Worm (Caenorhabditis elegans) whole organism, L1 larva: ENCODE data around the gene algn-6.

Source experiments
- C04F5.9 ChIP-seq: sonication (generic microtip); optimal IDR thresholded peaks from 2 replicates; lab custom pipeline; 2016; ENCODE audit warnings: missing genetic modification characterization, missing compliant biosample characterization
- C16A3.4 ChIP-seq: fragments of 150-350 bp; optimal IDR thresholded peaks from 2 replicates; lab custom pipeline; 2014; ENCODE audit warnings: missing biosample characterization, missing genetic modification characterization
- Y116A8C.19 ChIP-seq: sonication (generic microtip); optimal IDR thresholded peaks from 2 replicates; lab custom pipeline; 2016; ENCODE audit warnings: missing compliant biosample characterization, missing genetic modification characterization, borderline replicate concordance
- alr-1 ChIP-seq: fragments of 200-800 bp; sonication (Bioruptor generic); optimal IDR thresholded peaks from 2 replicates; lab custom pipeline; 2018; ENCODE audit warnings: borderline replicate concordance, mild to moderate bottlenecking, missing genetic modification characterization, missing compliant biosample characterization
- aly-2 ChIP-seq: fragments of 150-350 bp; optimal IDR thresholded peaks from 2 replicates; lab custom pipeline; 2014; ENCODE audit warnings: missing biosample characterization, missing genetic modification characterization
- ama-1 ChIP-seq: fragments of 150-350 bp; optimal IDR thresholded peaks from 2 replicates; lab custom pipeline; 2014
- ceh-88 ChIP-seq: fragments of 200-800 bp; sonication (Bioruptor generic); IDR thresholded peaks from 2 replicates; pipeline ENCODE4 v1.3.6; 2022; ENCODE audit warnings: missing genetic modification characterization, missing compliant biosample characterization
- ces-1 ChIP-seq: fragments of 150-350 bp; optimal IDR thresholded peaks from 2 replicates; lab custom pipeline; 2014; ENCODE audit warnings: missing biosample characterization, missing genetic modification reagents, missing genetic modification characterization
- dpl-1 ChIP-seq, 3 experiments: fragments of 150-350 bp in 2 of 3; sonication (generic microtip) in 1 of 3; optimal IDR thresholded peaks; 2 replicates each; lab custom pipeline; 2014 to 2017; ENCODE audit warnings: missing biosample characterization in 3 of 3, missing genetic modification characterization in 3 of 3, missing genetic modification reagents in 3 of 3
- efl-3 ChIP-seq: fragments of 200-800 bp; sonication (Bioruptor generic); optimal IDR thresholded peaks from 2 replicates; lab custom pipeline; 2018; ENCODE audit warnings: mild to moderate bottlenecking, missing genetic modification characterization, missing compliant biosample characterization
- egl-13 ChIP-seq: sonication (generic microtip); optimal IDR thresholded peaks from 2 replicates; lab custom pipeline; 2016; ENCODE audit warnings: missing genotype, missing genetic modification reagents, missing genetic modification characterization, missing compliant biosample characterization
- egl-27 ChIP-seq, 2 experiments: fragments of 150-350 bp in 1 of 2; sonication (generic microtip); optimal IDR thresholded peaks; 3 replicates each; lab custom pipeline; 2017 to 2018; ENCODE audit warnings: missing biosample characterization in 2 of 2, missing genetic modification characterization in 2 of 2, missing genetic modification reagents in 2 of 2
- elt-2 ChIP-seq: sonication (generic microtip); optimal IDR thresholded peaks from 2 replicates; lab custom pipeline; 2016; ENCODE audit warnings: missing genetic modification characterization, mild to moderate bottlenecking, inconsistent platforms, missing compliant biosample characterization, missing genetic modification reagents
- elt-3 ChIP-seq, 6 experiments: fragments of 150-350 bp in 1 of 6; sonication (generic microtip); optimal IDR thresholded peaks; 2 replicates each; lab custom pipeline; 2017 to 2018; ENCODE audit warnings: missing biosample characterization in 6 of 6, missing genetic modification characterization in 6 of 6, inconsistent platforms in 1 of 6
- ets-5 ChIP-seq: fragments of 200-800 bp; sonication (Bioruptor generic); IDR thresholded peaks from 2 replicates; pipeline ENCODE4 v1.3.6; 2022; ENCODE audit warnings: missing genetic modification characterization, missing compliant biosample characterization
- fkh-10 ChIP-seq: sonication (generic microtip); optimal IDR thresholded peaks from 2 replicates; lab custom pipeline; 2017; ENCODE audit warnings: missing biosample characterization, missing genetic modification reagents, missing genetic modification characterization
- fkh-4 ChIP-seq: sonication (generic microtip); optimal IDR thresholded peaks from 2 replicates; lab custom pipeline; 2016; ENCODE audit warnings: missing compliant biosample characterization, missing genetic modification characterization, borderline replicate concordance
- fkh-8 ChIP-seq: sonication (generic microtip); optimal IDR thresholded peaks from 2 replicates; lab custom pipeline; 2016; ENCODE audit warnings: mild to moderate bottlenecking, missing genetic modification characterization, missing compliant biosample characterization
- grh-1 ChIP-seq: fragments of 200-800 bp; sonication (Bioruptor generic); IDR thresholded peaks from 2 replicates; pipeline ENCODE4 v1.3.6; 2022; ENCODE audit warnings: missing genetic modification reagents, missing genetic modification characterization, missing compliant biosample characterization
- hlh-17 ChIP-seq: fragments of 200-800 bp; sonication (Bioruptor generic); optimal IDR thresholded peaks from 2 replicates; lab custom pipeline; 2018; ENCODE audit warnings: missing genetic modification characterization, mild to moderate bottlenecking, missing compliant biosample characterization, moderate library complexity, borderline replicate concordance
- hlh-4 ChIP-seq: sonication (generic microtip); optimal IDR thresholded peaks from 2 replicates; lab custom pipeline; 2016; ENCODE audit warnings: mild to moderate bottlenecking, missing genetic modification characterization, missing compliant biosample characterization
- irx-1 ChIP-seq: sonication (generic microtip); optimal IDR thresholded peaks from 2 replicates; lab custom pipeline; 2016; ENCODE audit warnings: missing genetic modification characterization, missing compliant biosample characterization
- isw-1 ChIP-seq: fragments of 200-800 bp; sonication (Bioruptor generic); IDR thresholded peaks from 2 replicates; pipeline ENCODE4 v1.3.6; 2022; ENCODE audit warnings: missing genetic modification characterization, missing compliant biosample characterization
- jun-1 ChIP-seq: fragments of 150-350 bp; optimal IDR thresholded peaks from 2 replicates; lab custom pipeline; 2014; ENCODE audit warnings: missing biosample characterization, missing genetic modification reagents, missing genetic modification characterization
- lin-13 ChIP-seq: fragments of 150-350 bp; optimal IDR thresholded peaks from 2 replicates; lab custom pipeline; 2014; ENCODE audit warnings: missing biosample characterization, missing genetic modification reagents, missing genetic modification characterization
- lin-15B ChIP-seq: fragments of 150-350 bp; sonication (generic microtip); optimal IDR thresholded peaks from 3 replicates; lab custom pipeline; 2014; ENCODE audit warnings: missing biosample characterization, missing genetic modification characterization
- lin-35 ChIP-seq, 2 experiments: fragments of 150-350 bp; optimal IDR thresholded peaks; 2 replicates each; lab custom pipeline; 2014; ENCODE audit warnings: missing biosample characterization in 2 of 2, missing genetic modification characterization in 2 of 2, missing genetic modification reagents in 2 of 2
- mab-9 ChIP-seq: fragments of 200-800 bp; sonication (Bioruptor generic); IDR thresholded peaks from 2 replicates; pipeline ENCODE4 v1.3.6; 2022; ENCODE audit warnings: missing genetic modification reagents, missing genetic modification characterization, missing compliant biosample characterization
- mdl-1 ChIP-seq, 2 experiments: fragments of 150-350 bp; optimal IDR thresholded peaks; 2 replicates each; lab custom pipeline; 2014 to 2017; ENCODE audit warnings: missing biosample characterization in 2 of 2, missing genetic modification characterization in 2 of 2, inconsistent platforms in 1 of 2
- nhr-19 ChIP-seq: fragments of 200-800 bp; sonication (Bioruptor generic); conservative IDR thresholded peaks from 2 replicates; pipeline ENCODE4 v1.3.6; 2022; ENCODE audit warnings: missing genetic modification characterization, missing compliant biosample characterization
- nhr-20 ChIP-seq: sonication (generic microtip); optimal IDR thresholded peaks from 2 replicates; lab custom pipeline; 2016; ENCODE audit warnings: mild to moderate bottlenecking, missing genetic modification characterization, missing compliant biosample characterization
- nhr-237 ChIP-seq: fragments of 150-350 bp; optimal IDR thresholded peaks from 2 replicates; lab custom pipeline; 2014; ENCODE audit warnings: missing biosample characterization, missing genetic modification characterization
- nhr-28 ChIP-seq: fragments of 150-350 bp; optimal IDR thresholded peaks from 2 replicates; lab custom pipeline; 2014; ENCODE audit warnings: missing biosample characterization, missing genetic modification characterization
- nhr-47 ChIP-seq: sonication (generic microtip); optimal IDR thresholded peaks from 2 replicates; lab custom pipeline; 2016; ENCODE audit warnings: mild to moderate bottlenecking, missing genetic modification characterization, moderate library complexity, missing compliant biosample characterization
- nhr-76 ChIP-seq: sonication (generic microtip); optimal IDR thresholded peaks from 2 replicates; lab custom pipeline; 2017; ENCODE audit warnings: missing biosample characterization, missing genetic modification characterization
- nhr-77 ChIP-seq: fragments of 150-350 bp; optimal IDR thresholded peaks from 2 replicates; lab custom pipeline; 2014; ENCODE audit warnings: missing biosample characterization, missing genetic modification characterization
- nhr-85 ChIP-seq: sonication (generic microtip); peaks from one replicate; lab custom pipeline; 2016; ENCODE audit warnings: missing genetic modification characterization, inconsistent platforms, missing compliant biosample characterization
- nhr-90 ChIP-seq: sonication (generic microtip); optimal IDR thresholded peaks from 2 replicates; lab custom pipeline; 2016; ENCODE audit warnings: mild to moderate bottlenecking, missing genetic modification characterization, missing compliant biosample characterization; ENCODE audit not compliant: poor library complexity
- pag-3 ChIP-seq: sonication (generic microtip); optimal IDR thresholded peaks from 2 replicates; lab custom pipeline; 2017; ENCODE audit warnings: missing genetic modification characterization, mild to moderate bottlenecking, missing compliant biosample characterization, antibody characterized with exemption, borderline replicate concordance; ENCODE audit not compliant: insufficient read depth
- pax-3 ChIP-seq: fragments of 200-800 bp; sonication (Bioruptor generic); optimal IDR thresholded peaks from 2 replicates; lab custom pipeline; 2018; ENCODE audit warnings: mild to moderate bottlenecking, missing genetic modification characterization, moderate library complexity, missing compliant biosample characterization
- snpc-4 ChIP-seq: fragments of 150-350 bp; optimal IDR thresholded peaks from 2 replicates; lab custom pipeline; 2014; ENCODE audit warnings: missing biosample characterization, missing genetic modification characterization
- snu-23 ChIP-seq: sonication (generic microtip); optimal IDR thresholded peaks from 2 replicates; lab custom pipeline; 2016; ENCODE audit warnings: missing genetic modification characterization, missing compliant biosample characterization
- sptf-1 ChIP-seq: fragments of 150-350 bp; optimal IDR thresholded peaks from 2 replicates; lab custom pipeline; 2014; ENCODE audit warnings: missing biosample characterization, missing genetic modification characterization
- unc-130 ChIP-seq: fragments of 150-350 bp; optimal IDR thresholded peaks from 2 replicates; lab custom pipeline; 2017; ENCODE audit warnings: missing biosample characterization, missing genetic modification characterization, inconsistent platforms
- unc-62 ChIP-seq: fragments of 150-350 bp; optimal IDR thresholded peaks from 2 replicates; lab custom pipeline; 2014; ENCODE audit warnings: missing biosample characterization, missing genetic modification reagents, missing genetic modification characterization
- unc-86 ChIP-seq: sonication (generic microtip); optimal IDR thresholded peaks from 2 replicates; lab custom pipeline; 2016; ENCODE audit warnings: missing genetic modification characterization, missing compliant biosample characterization
- unc-98 ChIP-seq: fragments of 200-800 bp; sonication (Bioruptor generic); IDR thresholded peaks from 2 replicates; pipeline ENCODE4 v1.3.6; 2022; ENCODE audit warnings: missing genetic modification characterization, missing compliant biosample characterization
- vab-15 ChIP-seq: sonication (generic microtip); optimal IDR thresholded peaks from 2 replicates; lab custom pipeline; 2017; ENCODE audit warnings: missing genotype, mild to moderate bottlenecking, missing genetic modification characterization, missing compliant biosample characterization
- zag-1 ChIP-seq: fragments of 150-350 bp; optimal IDR thresholded peaks from 2 replicates; lab custom pipeline; 2014; ENCODE audit warnings: missing biosample characterization, missing genetic modification characterization
- zip-4 ChIP-seq: fragments of 200-800 bp; sonication (Bioruptor generic); optimal IDR thresholded peaks from 2 replicates; lab custom pipeline; 2018; ENCODE audit warnings: mild to moderate bottlenecking, missing genetic modification characterization, moderate library complexity, missing compliant biosample characterization

Gene algn-6

ce11 chrII:8016167-8016566 is 23.4 kb upstream of the algn-6 start (continued):
- TF ChIP-seq nhr-19 (peak; percentile 77), hlh-17 (no peak), zag-1 (tag; lab: Kevin White, UChicago) (no peak), nhr-20 (tag; lab: Kevin White, UChicago) (peak; percentile 70), egl-27 (tag; optimal IDR thresholded peaks at IDR 0.05; lab: Kevin White, UChicago) (no peak), snu-23 (peak; percentile 63), pax-3 (tag; lab: Kevin White, UChicago) (no peak), pag-3 (no peak), unc-98 (no peak), lin-35 (GFP tag; optimal IDR thresholded peaks at IDR 0.05; lab: Kevin White, UChicago) (peak in 1 of 2 experiments; percentile 54), sptf-1 (no peak), hlh-4 (tag; lab: Kevin White, UChicago) (no peak), nhr-237 (tag; lab: Kevin White, UChicago) (no peak), nhr-85 (tag; lab: Kevin White, UChicago) (peak; percentile 64), ces-1 (no peak), lin-13 (GFP tag; lab: Kevin White, UChicago) (no peak), zip-4 (no peak), fkh-8 (tag; lab: Kevin White, UChicago) (no peak), vab-15 (tag; lab: Kevin White, UChicago) (no peak), alr-1 (tag; lab: Kevin White, UChicago) (no peak), ama-1 (lab: Kevin White, UChicago) (no peak), elt-3 (tag; optimal IDR thresholded peaks at IDR 0.05; lab: Kevin White, UChicago) (peak in 3 of 6 experiments; percentile 51 to 69 (median 67)), ets-5 (no peak), fkh-4 (tag; lab: Kevin White, UChicago) (no peak), nhr-47 (tag; lab: Kevin White, UChicago) (peak; percentile 35), unc-130 (peak; percentile 91), nhr-90 (tag; lab: Kevin White, UChicago) (no peak), nhr-77 (tag; lab: Kevin White, UChicago) (no peak), nhr-28 (tag; lab: Kevin White, UChicago) (no peak), mdl-1 (tag; optimal IDR thresholded peaks at IDR 0.05; lab: Kevin White, UChicago) (peak in 1 of 2 experiments; percentile 83), snpc-4 (tag; lab: Kevin White, UChicago) (no peak), unc-86 (tag; lab: Kevin White, UChicago) (no peak), nhr-76 (tag; lab: Kevin White, UChicago) (no peak), isw-1 (GFP tag; lab: Robert Waterston, UW) (no peak), ceh-88 (GFP tag; lab: Robert Waterston, UW) (no peak), egl-13 (tag; lab: Kevin White, UChicago) (no peak), jun-1 (tag; lab: Kevin White, UChicago) (peak; percentile 62)

ce11 chrII:8016761-8017160 is 22.8 kb upstream of the algn-6 start:
- TF ChIP-seq hlh-17, result no peak
- no peak for TF ChIP-seq pax-3 (tag; lab: Kevin White, UChicago)
- TF ChIP-seq hlh-4 (tag; lab: Kevin White, UChicago), result no peak
- TF ChIP-seq efl-3 (GFP tag; lab: Kevin White, UChicago), result no peak
- 0 out of 2 replicates have a peak, but pooled peaks have one; percentile 39 for TF ChIP-seq mab-9 (GFP tag; lab: Robert Waterston, UW)
- peak; percentile 82 for TF ChIP-seq elt-2
- TF ChIP-seq nhr-20 (tag; lab: Kevin White, UChicago), result peak; percentile 97
- no peak for TF ChIP-seq unc-62 (GFP tag; lab: Kevin White, UChicago)
- peak; percentile 54 for TF ChIP-seq jun-1 (tag; lab: Kevin White, UChicago)
- no peak for TF ChIP-seq fkh-10 (GFP tag; lab: Kevin White, UChicago)
- TF ChIP-seq unc-130, result peak; percentile 66
- TF ChIP-seq elt-3 (tag; optimal IDR thresholded peaks at IDR 0.05; lab: Kevin White, UChicago), result peak in 4 of 6 experiments; percentile 27 to 98 (median 65)
- peak; percentile 35 to 86 for TF ChIP-seq lin-35 (GFP tag; optimal IDR thresholded peaks at IDR 0.05; lab: Kevin White, UChicago)
- no peak for TF ChIP-seq aly-2 (tag; lab: Kevin White, UChicago)
- TF ChIP-seq snpc-4 (tag; lab: Kevin White, UChicago), result peak; percentile 23
- TF ChIP-seq grh-1 (GFP tag; lab: Robert Waterston, UW), result peak; percentile 59
- TF ChIP-seq alr-1 (tag; lab: Kevin White, UChicago), result no peak
- TF ChIP-seq dpl-1 (GFP tag; optimal IDR thresholded peaks at IDR 0.05; lab: Kevin White, UChicago), result peak in 2 of 3 experiments; percentile 52 to 57
- no peak for TF ChIP-seq C04F5.9 (tag; lab: Kevin White, UChicago)
- no peak for TF ChIP-seq zag-1 (tag; lab: Kevin White, UChicago)
- TF ChIP-seq irx-1, result peak; percentile 22
- no peak for TF ChIP-seq pag-3
- no peak for TF ChIP-seq Y116A8C.19
- TF ChIP-seq C16A3.4 (tag; lab: Kevin White, UChicago), result peak; percentile 74
- TF ChIP-seq egl-27 (tag; optimal IDR thresholded peaks at IDR 0.05; lab: Kevin White, UChicago), result peak; percentile 23 to 39
- TF ChIP-seq lin-15B (tag; lab: Kevin White, UChicago), result no peak
